Fruit fly (Drosophila melanogaster): ENCODE data around the gene CG1077.

Gene CG1077

DNA sequence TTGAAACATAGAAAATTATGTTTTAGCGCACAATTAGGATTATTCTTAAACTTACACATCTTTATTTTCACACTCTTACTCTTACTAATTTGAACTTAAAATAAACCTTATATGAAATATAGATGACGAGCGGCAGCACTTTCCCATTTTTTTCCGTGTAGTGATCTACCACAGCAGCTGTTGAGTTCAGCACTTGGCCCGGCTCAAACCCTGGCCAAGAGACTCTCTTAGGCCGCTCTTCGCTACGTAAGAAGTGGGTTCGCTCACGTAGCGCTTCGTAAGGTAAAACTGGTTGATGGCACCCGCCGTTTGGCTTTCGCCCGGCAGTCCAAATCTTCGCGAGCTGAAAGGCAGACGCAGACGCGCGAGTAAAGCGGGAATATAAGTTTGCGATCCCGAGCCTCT, 31.2 kb downstream of the CG1077 start, which contains the start of gene Osi24 (continued):
- TF ChIP-seq Doc3 (GFP tag; IDR thresholded peaks at IDR 0.05; ENCODE audit: partially characterized antibody) (no peak), CG8281 (tag; optimal IDR thresholded peaks at IDR 0.05) (no peak), br (optimal IDR thresholded peaks at IDR 0.05) (no peak), ato (GFP tag; IDR thresholded peaks at IDR 0.05; ENCODE audit: partially characterized antibody) (no peak), bowl (GFP tag; IDR thresholded peaks at IDR 0.05) (no peak), gce (GFP tag; IDR thresholded peaks at IDR 0.05) (no peak), tap (tag; optimal IDR thresholded peaks at IDR 0.05) (peak; percentile 48), zen2 (GFP tag; IDR thresholded peaks at IDR 0.05; ENCODE audit: partially characterized antibody) (0 out of 3 replicates have a peak, but pooled peaks have one; percentile 19), Fer2 (tag; optimal IDR thresholded peaks at IDR 0.05) (no peak), Optix (GFP tag; IDR thresholded peaks at IDR 0.05) (no peak), CG17186 (GFP tag; optimal IDR thresholded peaks at IDR 0.05) (no peak), gfzf (GFP tag; optimal IDR thresholded peaks at IDR 0.05) (no peak), croc (GFP tag; conservative IDR thresholded peaks at IDR 0.05) (peak; percentile 39; the same call in 1 of the 3 replicates), CG16863 (GFP tag; optimal IDR thresholded peaks at IDR 0.05) (peak; percentile 35), CG14014 (GFP tag; IDR thresholded peaks at IDR 0.05) (peak; percentile 41; the same call in 1 of the 2 replicates), CG15011 (GFP tag; optimal IDR thresholded peaks at IDR 0.05) (no peak), pfk (GFP tag; optimal IDR thresholded peaks at IDR 0.05) (no peak), Drgx (GFP tag; IDR thresholded peaks at IDR 0.05) (peak; percentile 88), her (GFP tag; optimal IDR thresholded peaks at IDR 0.05) (no peak), CG7987 (GFP tag; optimal IDR thresholded peaks at IDR 0.05) (no peak), Doc2 (GFP tag; IDR thresholded peaks at IDR 0.05) (no peak), Oli (tag; optimal IDR thresholded peaks at IDR 0.05) (peak; percentile 64), sug (tag; optimal IDR thresholded peaks at IDR 0.05) (no peak), grn (GFP tag; optimal IDR thresholded peaks at IDR 0.05) (no peak), Sox100B (GFP tag; optimal IDR thresholded peaks at IDR 0.05) (peak; percentile 29), CG17361 (GFP tag; IDR thresholded peaks at IDR 0.05) (peak; percentile 47; the same call in 1 of the 3 replicates), BtbVII (GFP tag; optimal IDR thresholded peaks at IDR 0.05) (no peak), run (tag; optimal IDR thresholded peaks at IDR 0.05) (peak; percentile 14), ttk (GFP tag; IDR thresholded peaks at IDR 0.05) (peak; percentile 77), CG1792 (GFP tag; optimal IDR thresholded peaks at IDR 0.05) (no peak), CG6683 (GFP tag; optimal IDR thresholded peaks at IDR 0.05) (no peak), Dip3 (GFP tag; optimal IDR thresholded peaks at IDR 0.05) (no peak), knrl (GFP tag; IDR thresholded peaks at IDR 0.05; ENCODE audit: partially characterized antibody) (no peak), CG8290 (GFP tag; optimal IDR thresholded peaks at IDR 0.05) (no peak), CG8290 (tag; optimal IDR thresholded peaks at IDR 0.05) (peak in 1 of 2 experiments; percentile 32), mam (GFP tag; optimal IDR thresholded peaks at IDR 0.05) (peak; percentile 44), ash1 (GFP tag; optimal IDR thresholded peaks at IDR 0.05) (no peak), ap (GFP tag; IDR thresholded peaks at IDR 0.05) (peak; percentile 72), CG3838 (GFP tag; optimal IDR thresholded peaks at IDR 0.05) (peak; percentile 7), inv (GFP tag; IDR thresholded peaks at IDR 0.05; ENCODE audit: partially characterized antibody) (no peak), CG12219 (GFP tag; optimal IDR thresholded peaks at IDR 0.05) (peak; percentile 39), gcm (GFP tag; optimal IDR thresholded peaks at IDR 0.05) (no peak), CG12104 (GFP tag; optimal IDR thresholded peaks at IDR 0.05) (peak; percentile 2), pum (GFP tag; optimal IDR thresholded peaks at IDR 0.05) (peak; percentile 46), CG11723 (GFP tag; optimal IDR thresholded peaks at IDR 0.05) (peak; percentile 27), CG9876 (GFP tag; optimal IDR thresholded peaks at IDR 0.05) (no peak), lilli (GFP tag; optimal IDR thresholded peaks at IDR 0.05) (peak; percentile 48), CG1602 (GFP tag; optimal IDR thresholded peaks at IDR 0.05) (peak; percentile 3), trh (GFP tag; optimal IDR thresholded peaks at IDR 0.05) (no peak), kni (GFP tag; optimal IDR thresholded peaks at IDR 0.05) (no peak), CG8388 (GFP tag; optimal IDR thresholded peaks at IDR 0.05) (peak; percentile 51), Lpt (GFP tag; optimal IDR thresholded peaks at IDR 0.05) (no peak)

All from whole organism, embryonic.